Fruit fly (Drosophila melanogaster) whole organism, embryonic: Measurements from ENCODE around the gene CG14442.
A peak's percentile ranks its signal among the peaks of the same experiment; 100 is the strongest.

Source experiments
- B-H2 ChIP-seq: fragments of 200-800 bp; sonication (Bioruptor generic); optimal IDR thresholded peaks from 2 replicates; lab custom pipeline; 2018; ENCODE audit warnings: missing biosample characterization, mild to moderate bottlenecking, missing genetic modification characterization
- Bdp1 ChIP-seq: fragments of 200-800 bp; sonication (Bioruptor generic); optimal IDR thresholded peaks from 3 replicates; lab custom pipeline; 2016; ENCODE audit warnings: missing biosample characterization, missing genetic modification characterization
- BtbVII ChIP-seq: fragments of 200-800 bp; sonication (Bioruptor generic); optimal IDR thresholded peaks from 3 replicates; lab custom pipeline; 2017; ENCODE audit warnings: missing biosample characterization, mild to moderate bottlenecking, missing genetic modification characterization
- Bteb2 ChIP-seq: fragments of 200-800 bp; sonication (Bioruptor generic); optimal IDR thresholded peaks from 2 replicates; lab custom pipeline; 2016; ENCODE audit warnings: missing biosample characterization, missing genetic modification characterization
- CG10321 ChIP-seq: fragments of 200-800 bp; sonication (Bioruptor generic); IDR thresholded peaks from 2 replicates; pipeline ENCODE4 v1.3.6; 2022; ENCODE audit warnings: missing biosample characterization, missing genetic modification characterization
- CG11398 ChIP-seq: fragments of 200-800 bp; sonication (Bioruptor generic); optimal IDR thresholded peaks from 2 replicates; lab custom pipeline; 2016; ENCODE audit warnings: missing biosample characterization, missing genetic modification characterization
- CG11456 ChIP-seq: fragments of 200-800 bp; sonication (Bioruptor generic); IDR thresholded peaks from 3 replicates; pipeline ENCODE4 v1.3.6; 2022; ENCODE audit warnings: missing biosample characterization, missing genetic modification characterization
- CG11560 ChIP-seq: fragments of 200-800 bp; sonication (Bioruptor generic); IDR thresholded peaks from 3 replicates; pipeline ENCODE4 v1.3.6; 2022; ENCODE audit warnings: missing biosample characterization, missing genetic modification characterization
- CG12391 ChIP-seq: fragments of 200-800 bp; sonication (Bioruptor generic); optimal IDR thresholded peaks from 3 replicates; lab custom pipeline; 2018; ENCODE audit warnings: missing biosample characterization, mild to moderate bottlenecking, missing genetic modification characterization, moderate library complexity
- CG13123 ChIP-seq: fragments of 200-800 bp; sonication (Bioruptor generic); optimal IDR thresholded peaks from 2 replicates; lab custom pipeline; 2016; ENCODE audit warnings: missing biosample characterization, missing genetic modification characterization
- CG14050 ChIP-seq: fragments of 200-800 bp; sonication (Bioruptor generic); IDR thresholded peaks from 3 replicates; pipeline ENCODE4 v1.3.6; 2022; ENCODE audit warnings: missing biosample characterization, missing genetic modification characterization
- CG17359 ChIP-seq: fragments of 200-800 bp; sonication (Bioruptor generic); optimal IDR thresholded peaks from 3 replicates; lab custom pipeline; 2018; ENCODE audit warnings: missing biosample characterization, mild to moderate bottlenecking, missing genetic modification characterization, moderate library complexity
- CG17829 ChIP-seq: fragments of 200-800 bp; optimal IDR thresholded peaks from 2 replicates; lab custom pipeline; 2019; ENCODE audit warnings: missing biosample characterization, mild to moderate bottlenecking, missing genetic modification characterization, moderate library complexity
- CG2129 ChIP-seq: fragments of 200-800 bp; sonication (Bioruptor generic); IDR thresholded peaks from 2 replicates; pipeline ENCODE4 v1.3.6; 2022; ENCODE audit warnings: missing biosample characterization, missing genetic modification characterization; ENCODE audit not compliant: partially characterized antibody
- CG31224 ChIP-seq: fragments of 200-800 bp; sonication (Bioruptor generic); IDR thresholded peaks from 2 replicates; pipeline ENCODE4 v1.3.6; 2022; ENCODE audit warnings: missing biosample characterization, missing genetic modification characterization
- CG3163 ChIP-seq: fragments of 200-800 bp; sonication (Bioruptor generic); optimal IDR thresholded peaks from 3 replicates; lab custom pipeline; 2016; ENCODE audit warnings: missing biosample characterization, missing genetic modification characterization
- CG32772 ChIP-seq: fragments of 200-800 bp; sonication (Bioruptor generic); IDR thresholded peaks from 2 replicates; pipeline ENCODE4 v1.3.6; 2022; ENCODE audit warnings: missing biosample characterization, missing genetic modification characterization
- CG6272 ChIP-seq: fragments of 200-800 bp; sonication (Bioruptor generic); IDR thresholded peaks from 2 replicates; pipeline ENCODE4 v1.3.6; 2022; ENCODE audit warnings: missing biosample characterization, missing genetic modification characterization
- CG6654 ChIP-seq: fragments of 200-800 bp; sonication (Bioruptor generic); optimal IDR thresholded peaks from 2 replicates; lab custom pipeline; 2017; ENCODE audit warnings: missing biosample characterization, mild to moderate bottlenecking, missing genetic modification characterization
- CG6689 ChIP-seq: fragments of 200-800 bp; sonication (Bioruptor generic); IDR thresholded peaks from 2 replicates; pipeline ENCODE4 v1.3.6; 2022; ENCODE audit warnings: missing biosample characterization, missing genetic modification characterization
- CG7839 ChIP-seq: fragments of 200-800 bp; sonication (Bioruptor generic); optimal IDR thresholded peaks from 3 replicates; lab custom pipeline; 2018; ENCODE audit warnings: missing biosample characterization, mild to moderate bottlenecking, missing genetic modification characterization, moderate library complexity
- CG8089 ChIP-seq: fragments of 200-800 bp; sonication (Bioruptor generic); optimal IDR thresholded peaks from 3 replicates; lab custom pipeline; 2016; ENCODE audit warnings: missing biosample characterization, missing genetic modification characterization
- D19B ChIP-seq: fragments of 200-800 bp; sonication (Bioruptor generic); optimal IDR thresholded peaks from 2 replicates; lab custom pipeline; 2017; ENCODE audit warnings: missing biosample characterization, mild to moderate bottlenecking, missing genetic modification characterization
- Dek ChIP-seq: fragments of 200-800 bp; sonication (Bioruptor generic); optimal IDR thresholded peaks from 3 replicates; lab custom pipeline; 2019; ENCODE audit warnings: missing biosample characterization, mild to moderate bottlenecking, missing genetic modification characterization, moderate library complexity
- Doc2 ChIP-seq: fragments of 200-800 bp; sonication (Bioruptor generic); IDR thresholded peaks from 2 replicates; pipeline ENCODE4 v1.3.6; 2022; ENCODE audit warnings: missing biosample characterization, missing genetic modification characterization
- H15 ChIP-seq: fragments of 200-800 bp; sonication (Bioruptor generic); IDR thresholded peaks from 3 replicates; pipeline ENCODE4 v1.3.6; 2022; ENCODE audit warnings: missing biosample characterization, missing genetic modification characterization
- HLH54F ChIP-seq: fragments of 200-800 bp; sonication (Bioruptor generic); optimal IDR thresholded peaks from 3 replicates; lab custom pipeline; 2016; ENCODE audit warnings: missing biosample characterization, missing genetic modification characterization
- HmgZ ChIP-seq: fragments of 200-800 bp; sonication (Bioruptor generic); optimal IDR thresholded peaks from 2 replicates; lab custom pipeline; 2018; ENCODE audit warnings: missing biosample characterization, mild to moderate bottlenecking, missing genetic modification characterization
- Hmr ChIP-seq: fragments of 200-800 bp; sonication (Bioruptor generic); optimal IDR thresholded peaks from 3 replicates; lab custom pipeline; 2017; ENCODE audit warnings: mild to moderate bottlenecking, missing biosample characterization, missing genetic modification reagents, missing genetic modification characterization
- Hsf ChIP-seq: fragments of 200-800 bp; sonication (Bioruptor generic); optimal IDR thresholded peaks from 3 replicates; lab custom pipeline; 2016; ENCODE audit warnings: missing biosample characterization, missing genetic modification characterization
- Lpt ChIP-seq: fragments of >200 bp; optimal IDR thresholded peaks from 2 replicates; lab custom pipeline; 2018; ENCODE audit warnings: missing biosample characterization, missing genetic modification characterization
- Med ChIP-seq: fragments of 200-800 bp; sonication (Bioruptor generic); peaks from one replicate; lab custom pipeline; 2016; ENCODE audit warnings: missing biosample characterization, missing genetic modification characterization, mild to moderate bottlenecking, inconsistent platforms, moderate library complexity
- Myb ChIP-seq: fragments of 200-800 bp; sonication (Bioruptor generic); optimal IDR thresholded peaks from 2 replicates; lab custom pipeline; 2016; ENCODE audit warnings: missing biosample characterization, missing genetic modification characterization
- Optix ChIP-seq: fragments of 200-800 bp; sonication (Bioruptor generic); IDR thresholded peaks from 3 replicates; pipeline ENCODE4 v1.3.6; 2022; ENCODE audit warnings: missing biosample characterization, missing genetic modification characterization
- Rfx ChIP-seq: fragments of 200-800 bp; sonication (Bioruptor generic); IDR thresholded peaks from 2 replicates; pipeline ENCODE4 v1.3.6; 2022; ENCODE audit warnings: missing biosample characterization, missing genetic modification characterization
- Sry-β ChIP-seq: fragments of 200-800 bp; sonication (Bioruptor generic); optimal IDR thresholded peaks from 2 replicates; lab custom pipeline; 2018; ENCODE audit warnings: missing biosample characterization, mild to moderate bottlenecking, missing genetic modification characterization, moderate library complexity
- Ssrp ChIP-seq: fragments of 200-800 bp; sonication (Bioruptor generic); optimal IDR thresholded peaks from 2 replicates; lab custom pipeline; 2018; ENCODE audit warnings: missing biosample characterization, mild to moderate bottlenecking, missing genetic modification characterization, moderate library complexity
- Tbp ChIP-seq: fragments of >200 bp; optimal IDR thresholded peaks from 2 replicates; lab custom pipeline; 2018; ENCODE audit warnings: missing biosample characterization, missing genetic modification characterization
- ac ChIP-seq: fragments of 200-800 bp; sonication (Bioruptor generic); optimal IDR thresholded peaks from 3 replicates; lab custom pipeline; 2017; ENCODE audit warnings: missing biosample characterization, mild to moderate bottlenecking, missing genetic modification characterization
- bbx ChIP-seq: fragments of 200-800 bp; sonication (Bioruptor generic); IDR thresholded peaks from 2 replicates; pipeline ENCODE4 v1.3.6; 2022; ENCODE audit warnings: missing biosample characterization, missing genetic modification characterization; ENCODE audit not compliant: partially characterized antibody
- eyg ChIP-seq: fragments of 200-800 bp; sonication (Bioruptor generic); optimal IDR thresholded peaks from 3 replicates; lab custom pipeline; 2016; ENCODE audit warnings: missing biosample characterization, missing genetic modification characterization
- gcm ChIP-seq: fragments of 200-800 bp; sonication (Bioruptor generic); optimal IDR thresholded peaks from 2 replicates; lab custom pipeline; 2019; ENCODE audit warnings: missing biosample characterization, mild to moderate bottlenecking, missing genetic modification characterization, moderate library complexity
- grn ChIP-seq: fragments of 200-800 bp; sonication (Bioruptor generic); optimal IDR thresholded peaks from 3 replicates; lab custom pipeline; 2017; ENCODE audit warnings: missing biosample characterization, missing genetic modification characterization
- kni ChIP-seq: fragments of 200-800 bp; sonication (Bioruptor generic); optimal IDR thresholded peaks from 3 replicates; lab custom pipeline; 2017; ENCODE audit warnings: mild to moderate bottlenecking, missing biosample characterization, missing genetic modification reagents, missing genetic modification characterization
- nau ChIP-seq: fragments of 200-800 bp; sonication (Bioruptor generic); optimal IDR thresholded peaks from 3 replicates; lab custom pipeline; 2017; ENCODE audit warnings: missing biosample characterization, mild to moderate bottlenecking, missing genetic modification characterization, missing genetic modification reagents
- nmo ChIP-seq: fragments of 200-800 bp; sonication (Bioruptor generic); optimal IDR thresholded peaks from 2 replicates; lab custom pipeline; 2018; ENCODE audit warnings: missing biosample characterization, mild to moderate bottlenecking, missing genetic modification characterization, moderate library complexity
- scrt ChIP-seq: fragments of 200-800 bp; sonication (Bioruptor generic); optimal IDR thresholded peaks from 2 replicates; lab custom pipeline; 2018; ENCODE audit warnings: missing biosample characterization, mild to moderate bottlenecking, missing genetic modification characterization, moderate library complexity
- sob ChIP-seq: fragments of 200-800 bp; sonication (Bioruptor generic); IDR thresholded peaks from 2 replicates; pipeline ENCODE4 v1.3.6; 2022; ENCODE audit warnings: missing biosample characterization, missing genetic modification characterization
- tin ChIP-seq: fragments of 200-800 bp; sonication (Bioruptor generic); optimal IDR thresholded peaks from 3 replicates; lab custom pipeline; 2016; ENCODE audit warnings: missing biosample characterization, missing genetic modification characterization
- unpg ChIP-seq: fragments of 200-800 bp; sonication (Bioruptor generic); optimal IDR thresholded peaks from 3 replicates; lab custom pipeline; 2018; ENCODE audit warnings: missing biosample characterization, mild to moderate bottlenecking, missing genetic modification characterization, moderate library complexity
- wdn ChIP-seq: fragments of 200-800 bp; sonication (Bioruptor generic); IDR thresholded peaks from 2 replicates; pipeline ENCODE4 v1.3.6; 2022; ENCODE audit warnings: missing biosample characterization, missing genetic modification characterization

CG14442 gene

DNA sequence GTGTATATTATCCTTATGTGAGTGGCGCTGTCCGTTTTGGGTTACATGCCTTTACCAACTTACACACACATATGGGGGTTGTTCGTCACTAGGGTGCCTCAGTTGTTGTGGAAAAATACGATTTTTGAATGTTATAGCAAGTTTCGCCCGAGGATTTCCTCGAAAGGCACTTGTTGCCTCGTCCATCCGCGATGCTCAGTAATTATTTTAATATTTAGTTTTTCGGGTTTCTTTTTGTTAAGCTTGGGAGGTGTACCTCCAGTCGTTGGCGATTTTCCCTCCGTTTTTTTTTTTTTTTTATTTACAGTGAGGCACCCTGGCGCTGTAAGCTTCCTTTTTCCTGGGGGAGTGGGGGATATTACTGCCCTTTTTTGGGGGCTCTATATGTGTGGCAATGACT is 1.7 kb upstream of the CG14442 start (continued):
- TF ChIP-seq Bdp1 (GFP tag; lab: Kevin White, UChicago) (peak; percentile 42), CG11560 (tag; lab: Robert Waterston, UW) (0 out of 3 replicates have a peak, but pooled peaks have one; percentile 16), D19B (GFP tag; lab: Kevin White, UChicago) (peak; percentile 59), eyg (GFP tag; lab: Kevin White, UChicago) (peak; percentile 4), BtbVII (GFP tag; lab: Kevin White, UChicago) (peak; percentile 73), sob (GFP tag; lab: Robert Waterston, UW) (peak; percentile 54; the same call in 1 of the 2 replicates), scrt (GFP tag; lab: Kevin White, UChicago) (peak; percentile 79), B-H2 (GFP tag; lab: Kevin White, UChicago) (peak; percentile 84), CG7839 (tag; lab: Kevin White, UChicago) (peak; percentile 71), Dek (tag; lab: Kevin White, UChicago) (peak; percentile 66), HLH54F (GFP tag; lab: Kevin White, UChicago) (peak; percentile 54), kni (peak; percentile 5), Rfx (GFP tag; lab: Robert Waterston, UW) (peak; percentile 68), CG31224 (GFP tag; lab: Robert Waterston, UW) (no peak), CG6272 (GFP tag; lab: Robert Waterston, UW) (peak; percentile 38; the same call in 1 of the 2 replicates), Bteb2 (GFP tag; lab: Kevin White, UChicago) (peak; percentile 43), CG12391 (tag; lab: Kevin White, UChicago) (peak; percentile 72), CG11398 (GFP tag; lab: Kevin White, UChicago) (peak; percentile 39), H15 (GFP tag; lab: Robert Waterston, UW) (no peak), Med (GFP tag; lab: Kevin White, UChicago) (peak; percentile 86), CG13123 (GFP tag; lab: Kevin White, UChicago) (no peak), nau (peak; percentile 35), Ssrp (tag; lab: Kevin White, UChicago) (peak; percentile 30), CG8089 (peak; percentile 29), CG6654 (GFP tag; lab: Kevin White, UChicago) (peak; percentile 25), ac (no peak), CG17359 (peak; percentile 62), bbx (GFP tag; lab: Robert Waterston, UW) (no peak), Doc2 (no peak), CG11456 (peak; percentile 59; the same call in 1 of the 3 replicates), unpg (peak; percentile 75), CG32772 (peak; percentile 54), Myb (GFP tag; lab: Kevin White, UChicago) (peak; percentile 45), Hsf (GFP tag; lab: Kevin White, UChicago) (peak; percentile 60), nmo (GFP tag; lab: Kevin White, UChicago) (peak; percentile 54), CG3163 (GFP tag; lab: Kevin White, UChicago) (peak; percentile 18), Tbp (GFP tag; lab: Kevin White, UChicago) (no peak), CG14050 (GFP tag; lab: Robert Waterston, UW) (peak; percentile 64), HmgZ (tag; lab: Kevin White, UChicago) (peak; percentile 59), CG10321 (GFP tag; lab: Robert Waterston, UW) (0 out of 2 replicates have a peak, but pooled peaks have one; percentile 33), grn (GFP tag; lab: Kevin White, UChicago) (no peak), tin (peak; percentile 53), wdn (no peak), CG6689 (GFP tag; lab: Robert Waterston, UW) (peak; percentile 66), Hmr (GFP tag; lab: Kevin White, UChicago) (peak; percentile 87), Sry-β (GFP tag; lab: Kevin White, UChicago) (no peak), CG2129 (GFP tag; lab: Robert Waterston, UW) (no peak), gcm (peak; percentile 58), Optix (GFP tag; lab: Robert Waterston, UW) (peak; percentile 67; the same call in 1 of the 3 replicates), CG17829 (tag; lab: Kevin White, UChicago) (peak; percentile 53), Lpt (GFP tag; lab: Kevin White, UChicago) (no peak)
